Fruit fly (Drosophila melanogaster) whole organism, embryonic: ENCODE results near the gene Bub1.

Experiments
- Blimp-1 ChIP-seq: fragments of 200-800 bp; sonication (Bioruptor generic); optimal IDR thresholded peaks from 3 replicates; lab custom pipeline; 2018; ENCODE audit warnings: missing biosample characterization, missing genetic modification characterization, mild to moderate bottlenecking, moderate library complexity, missing genetic modification reagents
- CG10321 ChIP-seq: fragments of 200-800 bp; sonication (Bioruptor generic); IDR thresholded peaks from 2 replicates; pipeline ENCODE4 v1.3.6; 2022; ENCODE audit warnings: missing biosample characterization, missing genetic modification characterization
- CG11247 ChIP-seq: fragments of 200-800 bp; sonication (Bioruptor generic); IDR thresholded peaks from 2 replicates; pipeline ENCODE4 v1.3.6; 2022; ENCODE audit warnings: missing biosample characterization, missing genetic modification characterization
- CG13424 ChIP-seq: fragments of 200-800 bp; sonication (Bioruptor generic); optimal IDR thresholded peaks from 2 replicates; lab custom pipeline; 2019; ENCODE audit warnings: missing biosample characterization, mild to moderate bottlenecking, missing genetic modification characterization, moderate library complexity
- CG1832 ChIP-seq: fragments of 200-800 bp; sonication (Bioruptor generic); optimal IDR thresholded peaks from 2 replicates; lab custom pipeline; 2017; ENCODE audit warnings: missing biosample characterization, mild to moderate bottlenecking, missing genetic modification characterization, inconsistent platforms
- CG2678 ChIP-seq: fragments of 200-800 bp; sonication (Bioruptor generic); optimal IDR thresholded peaks from 3 replicates; lab custom pipeline; 2019; ENCODE audit warnings: missing biosample characterization, mild to moderate bottlenecking, missing genetic modification characterization, moderate library complexity
- CG7839 ChIP-seq: fragments of 200-800 bp; sonication (Bioruptor generic); optimal IDR thresholded peaks from 3 replicates; lab custom pipeline; 2018; ENCODE audit warnings: missing biosample characterization, mild to moderate bottlenecking, missing genetic modification characterization, moderate library complexity
- CG8290 ChIP-seq, 3 experiments: fragments of 200-800 bp; sonication (Bioruptor generic); optimal IDR thresholded peaks; 2 replicates each; lab custom pipeline; 2016 to 2019; ENCODE audit warnings: missing biosample characterization in 3 of 3, missing genetic modification characterization in 3 of 3, mild to moderate bottlenecking in 2 of 3, moderate library complexity in 1 of 3
- CG8478 ChIP-seq: fragments of >200 bp; optimal IDR thresholded peaks from 2 replicates; lab custom pipeline; 2018
- Drgx ChIP-seq: fragments of 200-800 bp; sonication (Bioruptor generic); IDR thresholded peaks from 2 replicates; pipeline ENCODE4 v1.3.6; 2022; ENCODE audit warnings: missing biosample characterization, missing genetic modification characterization
- MESR4 ChIP-seq: fragments of 200-800 bp; sonication (Bioruptor generic); optimal IDR thresholded peaks from 2 replicates; lab custom pipeline; 2018; ENCODE audit warnings: missing biosample characterization, mild to moderate bottlenecking, missing genetic modification characterization, moderate library complexity
- Pdp1 ChIP-seq, 2 experiments: fragments of 200-800 bp; sonication (Bioruptor generic); optimal IDR thresholded peaks; 3 replicates each; lab custom pipeline; 2016; ENCODE audit warnings: missing biosample characterization in 2 of 2, missing genetic modification characterization in 2 of 2, mild to moderate bottlenecking in 1 of 2, moderate library complexity in 1 of 2
- Ptx1 ChIP-seq: fragments of 200-800 bp; sonication (Bioruptor generic); IDR thresholded peaks from 2 replicates; pipeline ENCODE4 v1.3.6; 2022; ENCODE audit warnings: missing biosample characterization, missing genetic modification characterization
- Rfx ChIP-seq: fragments of 200-800 bp; sonication (Bioruptor generic); IDR thresholded peaks from 2 replicates; pipeline ENCODE4 v1.3.6; 2022; ENCODE audit warnings: missing biosample characterization, missing genetic modification characterization
- Ssrp ChIP-seq: fragments of 200-800 bp; sonication (Bioruptor generic); optimal IDR thresholded peaks from 2 replicates; lab custom pipeline; 2018; ENCODE audit warnings: missing biosample characterization, mild to moderate bottlenecking, missing genetic modification characterization, moderate library complexity
- TFAM ChIP-seq: fragments of 200-800 bp; sonication (Bioruptor generic); optimal IDR thresholded peaks from 2 replicates; lab custom pipeline; 2017; ENCODE audit warnings: missing biosample characterization, missing genetic modification characterization, inconsistent platforms
- Xrp1 ChIP-seq: fragments of 200-800 bp; sonication (Bioruptor generic); IDR thresholded peaks from 2 replicates; pipeline ENCODE4 v1.3.6; 2022; ENCODE audit warnings: missing biosample characterization, missing genetic modification characterization
- bsh ChIP-seq, 2 experiments: fragments of 200-800 bp; sonication (Bioruptor generic); optimal IDR thresholded peaks; 2 replicates each; lab custom pipeline; 2017 to 2018; ENCODE audit warnings: mild to moderate bottlenecking in 2 of 2, missing biosample characterization in 2 of 2, missing genetic modification characterization in 2 of 2, moderate library complexity in 1 of 2
- cg ChIP-seq: fragments of 200-800 bp; sonication (Bioruptor generic); optimal IDR thresholded peaks from 3 replicates; lab custom pipeline; 2019; ENCODE audit warnings: missing biosample characterization, mild to moderate bottlenecking, missing genetic modification characterization, moderate library complexity
- corto ChIP-seq: fragments of 200-800 bp; sonication (Bioruptor generic); optimal IDR thresholded peaks from 2 replicates; lab custom pipeline; 2016; ENCODE audit warnings: missing biosample characterization, mild to moderate bottlenecking, missing genetic modification characterization, moderate library complexity
- crol ChIP-seq: fragments of 200-800 bp; sonication (Bioruptor generic); IDR thresholded peaks from 2 replicates; pipeline ENCODE4 v1.3.6; 2022; ENCODE audit warnings: missing biosample characterization, missing genetic modification characterization
- dm ChIP-seq: fragments of 200-800 bp; sonication (Bioruptor generic); optimal IDR thresholded peaks from 3 replicates; lab custom pipeline; 2016; ENCODE audit warnings: missing biosample characterization, missing genetic modification characterization
- dmrt11E ChIP-seq: fragments of 200-800 bp; sonication (Bioruptor generic); optimal IDR thresholded peaks from 3 replicates; lab custom pipeline; 2018; ENCODE audit warnings: missing biosample characterization, mild to moderate bottlenecking, missing genetic modification characterization, moderate library complexity
- emc ChIP-seq: fragments of 200-800 bp; sonication (Bioruptor generic); optimal IDR thresholded peaks from 2 replicates; lab custom pipeline; 2016; ENCODE audit warnings: missing biosample characterization, missing genetic modification characterization
- ems ChIP-seq: fragments of 200-800 bp; sonication (Bioruptor generic); optimal IDR thresholded peaks from 3 replicates; lab custom pipeline; 2016; ENCODE audit warnings: missing biosample characterization, missing genetic modification characterization
- fd96Cb ChIP-seq: fragments of 200-800 bp; sonication (Bioruptor generic); optimal IDR thresholded peaks from 2 replicates; lab custom pipeline; 2018; ENCODE audit warnings: missing biosample characterization, mild to moderate bottlenecking, missing genetic modification characterization, moderate library complexity
- gem ChIP-seq: fragments of 200-800 bp; sonication (Bioruptor generic); optimal IDR thresholded peaks from 2 replicates; lab custom pipeline; 2019; ENCODE audit warnings: missing biosample characterization, mild to moderate bottlenecking, missing genetic modification characterization, moderate library complexity
- grau ChIP-seq: fragments of 200-800 bp; optimal IDR thresholded peaks from 3 replicates; lab custom pipeline; 2019; ENCODE audit warnings: missing biosample characterization, mild to moderate bottlenecking, missing genetic modification characterization, moderate library complexity
- lbe ChIP-seq: fragments of 200-800 bp; sonication (Bioruptor generic); optimal IDR thresholded peaks from 2 replicates; lab custom pipeline; 2016; ENCODE audit warnings: missing biosample characterization, mild to moderate bottlenecking, missing genetic modification characterization
- nom ChIP-seq: fragments of 200-800 bp; sonication (Bioruptor generic); optimal IDR thresholded peaks from 2 replicates; lab custom pipeline; 2017; ENCODE audit warnings: missing biosample characterization, missing genetic modification characterization, mild to moderate bottlenecking, moderate library complexity, missing genetic modification reagents
- phol ChIP-seq: fragments of 200-800 bp; sonication (Bioruptor generic); optimal IDR thresholded peaks from 3 replicates; lab custom pipeline; 2018; ENCODE audit warnings: missing biosample characterization, mild to moderate bottlenecking, missing genetic modification characterization, moderate library complexity
- ranshi ChIP-seq: fragments of 200-800 bp; sonication (Bioruptor generic); IDR thresholded peaks from 2 replicates; pipeline ENCODE4 v1.3.6; 2022; ENCODE audit warnings: missing biosample characterization, missing genetic modification characterization
- row ChIP-seq: fragments of 200-800 bp; sonication (Bioruptor generic); IDR thresholded peaks from 3 replicates; pipeline ENCODE4 v1.3.6; 2022; ENCODE audit warnings: missing biosample characterization, missing genetic modification characterization
- sens ChIP-seq: fragments of 200-800 bp; sonication (Bioruptor generic); peaks from one replicate; lab custom pipeline; 2016; ENCODE audit warnings: missing biosample characterization, missing genetic modification characterization
- ssp ChIP-seq: fragments of 200-800 bp; sonication (Bioruptor generic); IDR thresholded peaks from 2 replicates; pipeline ENCODE4 v1.3.6; 2022; ENCODE audit warnings: missing biosample characterization, missing genetic modification characterization
- unc-4 ChIP-seq: fragments of 200-800 bp; sonication (Bioruptor generic); IDR thresholded peaks from 2 replicates; pipeline ENCODE4 v1.3.6; 2022; ENCODE audit warnings: missing biosample characterization, missing genetic modification characterization; ENCODE audit not compliant: partially characterized antibody
- unpg ChIP-seq: fragments of 200-800 bp; sonication (Bioruptor generic); optimal IDR thresholded peaks from 3 replicates; lab custom pipeline; 2018; ENCODE audit warnings: missing biosample characterization, mild to moderate bottlenecking, missing genetic modification characterization, moderate library complexity

Gene Bub1

DNA sequence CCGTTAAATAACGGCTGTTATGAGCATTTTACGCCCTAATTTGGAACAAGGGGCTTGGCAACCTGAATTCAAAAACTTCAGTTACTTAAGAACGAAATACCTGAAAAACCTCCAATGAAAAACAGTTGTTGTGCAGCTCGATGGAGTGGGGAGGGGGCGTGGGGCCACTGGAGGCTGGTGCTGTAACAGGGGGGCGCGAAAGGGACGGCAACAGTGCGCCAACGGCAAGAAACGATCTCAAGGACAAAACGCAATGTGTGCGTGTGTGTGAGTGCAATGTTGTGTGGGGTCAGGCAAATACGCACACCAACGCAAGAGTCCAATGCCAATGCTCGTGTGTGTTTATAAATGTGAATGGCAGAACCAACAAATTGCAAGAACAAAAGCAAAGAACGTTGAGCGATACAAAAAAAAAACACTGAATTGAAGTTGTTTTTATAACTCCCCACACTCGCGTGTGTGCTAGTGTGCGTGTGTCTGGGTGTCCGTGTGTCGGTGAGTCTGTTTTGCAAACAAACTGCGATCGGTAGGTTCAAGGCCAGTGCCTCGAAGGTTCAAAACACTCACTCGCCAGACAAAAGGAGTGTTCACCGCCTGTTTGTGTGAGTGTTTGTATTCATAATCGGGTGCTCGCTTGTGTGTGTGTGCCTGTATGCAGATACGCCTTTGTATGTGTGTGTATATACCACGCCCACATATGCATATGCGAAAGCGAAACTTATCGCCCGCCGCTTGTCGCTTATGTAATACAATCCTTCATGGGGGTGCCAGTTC, 13.4 kb downstream of the Bub1 start:
- TF ChIP-seq CG1832 (GFP tag; lab: Kevin White, UChicago) (peak; percentile 5), crol (peak; percentile 52; the same call in 1 of the 2 replicates), Pdp1 (GFP tag; optimal IDR thresholded peaks at IDR 0.05; lab: Kevin White, UChicago) (peak in 1 of 2 experiments; percentile 44), CG10321 (GFP tag; lab: Robert Waterston, UW) (peak; percentile 77), emc (GFP tag; lab: Kevin White, UChicago) (no peak), nom (GFP tag; lab: Kevin White, UChicago) (peak; percentile 33), CG8478 (lab: Kevin White, UChicago) (peak; percentile 60), MESR4 (GFP tag; lab: Kevin White, UChicago) (no peak), unc-4 (GFP tag; lab: Robert Waterston, UW) (no peak)

DNA sequence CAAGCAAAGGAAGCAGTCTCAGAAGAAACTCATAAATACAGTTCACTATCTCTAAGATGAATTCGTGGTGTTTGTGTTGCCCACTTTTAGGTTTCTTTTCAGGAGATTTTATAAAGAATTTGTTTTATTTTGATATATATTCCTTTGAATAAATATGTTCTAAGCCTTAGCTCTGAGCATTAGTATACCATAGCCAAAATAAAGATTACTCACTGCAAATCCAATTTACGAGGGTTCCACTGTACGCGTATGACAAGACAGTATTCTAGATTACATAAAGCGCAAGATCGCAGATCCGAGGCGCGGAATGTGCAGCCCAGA, 13.9 kb downstream of the Bub1 start:
- peak; percentile 24 for TF ChIP-seq Ssrp (tag; lab: Kevin White, UChicago)
- peak; percentile 87 for TF ChIP-seq nom (GFP tag; lab: Kevin White, UChicago)
- TF ChIP-seq CG2678, result peak; percentile 6
- peak; percentile 14 for TF ChIP-seq phol
- no peak for TF ChIP-seq CG8290 (GFP tag; optimal IDR thresholded peaks at IDR 0.05; lab: Kevin White, UChicago)
- no peak for TF ChIP-seq CG8290 (tag; optimal IDR thresholded peaks at IDR 0.05; lab: Kevin White, UChicago)
- no peak for TF ChIP-seq ranshi (GFP tag; lab: Robert Waterston, UW)
- TF ChIP-seq CG7839 (tag; lab: Kevin White, UChicago), result peak; percentile 1
- peak; percentile 34 to 52 for TF ChIP-seq bsh (GFP tag; optimal IDR thresholded peaks at IDR 0.05; lab: Kevin White, UChicago)
- peak; percentile 95 for TF ChIP-seq corto (GFP tag; lab: Kevin White, UChicago)
- no peak for TF ChIP-seq dm
- TF ChIP-seq cg (GFP tag; lab: Kevin White, UChicago), result no peak
- TF ChIP-seq unpg (GFP tag; lab: Kevin White, UChicago), result peak; percentile 21
- peak; percentile 69 for TF ChIP-seq Drgx (GFP tag; lab: Robert Waterston, UW)
- peak; percentile 36 for TF ChIP-seq dmrt11E (tag; lab: Kevin White, UChicago)
- TF ChIP-seq Ptx1 (GFP tag; lab: Robert Waterston, UW), result 0 out of 2 replicates have a peak, but pooled peaks have one; percentile 8
- TF ChIP-seq ssp (GFP tag; lab: Robert Waterston, UW), result no peak
- no peak for TF ChIP-seq ems
- TF ChIP-seq fd96Cb (tag; lab: Kevin White, UChicago), result peak; percentile 3
- peak; percentile 9 for TF ChIP-seq CG13424 (tag; lab: Kevin White, UChicago)
- peak; percentile 7 for TF ChIP-seq sens
- TF ChIP-seq Blimp-1 (GFP tag; lab: Kevin White, UChicago), result peak; percentile 1
- peak; percentile 95 for TF ChIP-seq lbe (GFP tag; lab: Kevin White, UChicago)
- TF ChIP-seq Rfx (GFP tag; lab: Robert Waterston, UW), result peak; percentile 8; the same call in 1 of the 2 replicates
- no peak for TF ChIP-seq CG11247
- TF ChIP-seq Xrp1 (GFP tag; lab: Robert Waterston, UW), result peak; percentile 30; the same call in 1 of the 2 replicates
- TF ChIP-seq row (GFP tag; lab: Robert Waterston, UW), result peak; percentile 31; the same call in 2 of the 3 replicates
- no peak for TF ChIP-seq TFAM (GFP tag; lab: Kevin White, UChicago)
- peak; percentile 87 for TF ChIP-seq grau (tag; lab: Kevin White, UChicago)
- peak; percentile 25 for TF ChIP-seq gem (tag; lab: Kevin White, UChicago)
